Fruit fly (Drosophila melanogaster) whole organism, embryonic: ENCODE data around the gene MP1.

Source experiments
- ATbp ChIP-seq: fragments of 200-800 bp; sonication (Bioruptor generic); optimal IDR thresholded peaks from 2 replicates; lab custom pipeline; 2017; ENCODE audit warnings: missing biosample characterization, mild to moderate bottlenecking, missing genetic modification characterization, missing genetic modification reagents
- BEAF-32 ChIP-seq: fragments of 200-800 bp; sonication (Bioruptor generic); optimal IDR thresholded peaks from 3 replicates; lab custom pipeline; 2017; ENCODE audit warnings: missing biosample characterization, missing genetic modification characterization, mild to moderate bottlenecking, moderate library complexity, missing genetic modification reagents
- Blimp-1 ChIP-seq: fragments of 200-800 bp; sonication (Bioruptor generic); optimal IDR thresholded peaks from 3 replicates; lab custom pipeline; 2018; ENCODE audit warnings: missing biosample characterization, missing genetic modification characterization, mild to moderate bottlenecking, moderate library complexity, missing genetic modification reagents
- CG12659 ChIP-seq: fragments of 200-800 bp; sonication (Bioruptor generic); optimal IDR thresholded peaks from 3 replicates; lab custom pipeline; 2017; ENCODE audit warnings: mild to moderate bottlenecking, missing biosample characterization, missing genetic modification reagents, missing genetic modification characterization
- CG13894 ChIP-seq: fragments of 200-800 bp; sonication (Bioruptor generic); optimal IDR thresholded peaks from 3 replicates; lab custom pipeline; 2018; ENCODE audit warnings: missing biosample characterization, mild to moderate bottlenecking, missing genetic modification characterization, moderate library complexity
- CG1647 ChIP-seq: fragments of 200-800 bp; sonication (Bioruptor generic); optimal IDR thresholded peaks from 3 replicates; lab custom pipeline; 2016; ENCODE audit warnings: missing biosample characterization, missing genetic modification characterization
- CG18476 ChIP-seq: fragments of 200-800 bp; sonication (Bioruptor generic); optimal IDR thresholded peaks from 2 replicates; lab custom pipeline; 2016; ENCODE audit warnings: missing biosample characterization, mild to moderate bottlenecking, missing genetic modification characterization
- CG2712 ChIP-seq: fragments of 200-800 bp; optimal IDR thresholded peaks from 3 replicates; lab custom pipeline; 2019; ENCODE audit warnings: missing biosample characterization, mild to moderate bottlenecking, missing genetic modification characterization, moderate library complexity
- CG34376 ChIP-seq: fragments of 200-800 bp; sonication (Bioruptor generic); optimal IDR thresholded peaks from 2 replicates; lab custom pipeline; 2018; ENCODE audit warnings: missing biosample characterization, mild to moderate bottlenecking, missing genetic modification characterization
- CG3847 ChIP-seq: fragments of 200-800 bp; sonication (Bioruptor generic); IDR thresholded peaks from 2 replicates; pipeline ENCODE4 v1.3.6; 2022; ENCODE audit warnings: missing biosample characterization, missing genetic modification characterization
- CG4282 ChIP-seq: fragments of 200-800 bp; sonication (Bioruptor generic); optimal IDR thresholded peaks from 2 replicates; lab custom pipeline; 2016; ENCODE audit warnings: missing biosample characterization, missing genetic modification characterization
- CG4360 ChIP-seq: fragments of 200-800 bp; sonication (Bioruptor generic); IDR thresholded peaks from 2 replicates; pipeline ENCODE4 v1.3.6; 2022; ENCODE audit warnings: missing biosample characterization, missing genetic modification characterization
- CG4730 ChIP-seq: fragments of 200-800 bp; sonication (Bioruptor generic); IDR thresholded peaks from 2 replicates; pipeline ENCODE4 v1.3.6; 2022; ENCODE audit warnings: missing biosample characterization, missing genetic modification characterization
- D19A ChIP-seq: fragments of 200-800 bp; optimal IDR thresholded peaks from 3 replicates; lab custom pipeline; 2019; ENCODE audit warnings: missing biosample characterization, mild to moderate bottlenecking, missing genetic modification characterization, moderate library complexity
- Deaf1 ChIP-seq: fragments of 200-800 bp; optimal IDR thresholded peaks from 3 replicates; lab custom pipeline; 2019; ENCODE audit warnings: missing biosample characterization, mild to moderate bottlenecking, missing genetic modification characterization, moderate library complexity
- Dref ChIP-seq: fragments of 200-800 bp; sonication (Bioruptor generic); IDR thresholded peaks from 2 replicates; pipeline ENCODE4 v1.3.6; 2022; ENCODE audit warnings: missing biosample characterization, missing genetic modification characterization
- Drgx ChIP-seq: fragments of 200-800 bp; sonication (Bioruptor generic); IDR thresholded peaks from 2 replicates; pipeline ENCODE4 v1.3.6; 2022; ENCODE audit warnings: missing biosample characterization, missing genetic modification characterization
- Hey ChIP-seq: fragments of 200-800 bp; sonication (Bioruptor generic); optimal IDR thresholded peaks from 3 replicates; lab custom pipeline; 2018; ENCODE audit warnings: missing biosample characterization, mild to moderate bottlenecking, missing genetic modification characterization
- Hmr ChIP-seq: fragments of 200-800 bp; sonication (Bioruptor generic); optimal IDR thresholded peaks from 3 replicates; lab custom pipeline; 2017; ENCODE audit warnings: mild to moderate bottlenecking, missing biosample characterization, missing genetic modification reagents, missing genetic modification characterization
- Max ChIP-seq: fragments of 200-800 bp; sonication (Bioruptor generic); optimal IDR thresholded peaks from 2 replicates; lab custom pipeline; 2016; ENCODE audit warnings: missing biosample characterization, mild to moderate bottlenecking, missing genetic modification characterization
- NC2β ChIP-seq: fragments of 200-800 bp; sonication (Bioruptor generic); optimal IDR thresholded peaks from 2 replicates; lab custom pipeline; 2016; ENCODE audit warnings: missing biosample characterization, missing genetic modification characterization
- Oli ChIP-seq: fragments of 200-800 bp; sonication (Bioruptor generic); optimal IDR thresholded peaks from 2 replicates; lab custom pipeline; 2018; ENCODE audit warnings: missing biosample characterization, mild to moderate bottlenecking, missing genetic modification characterization, moderate library complexity
- Pdp1 ChIP-seq, 2 experiments: fragments of 200-800 bp; sonication (Bioruptor generic); optimal IDR thresholded peaks; 3 replicates each; lab custom pipeline; 2016; ENCODE audit warnings: missing biosample characterization in 2 of 2, missing genetic modification characterization in 2 of 2, mild to moderate bottlenecking in 1 of 2, moderate library complexity in 1 of 2
- Stat92E ChIP-seq, 3 experiments: fragments of >200 bp in 2 of 3; fragments of 200-800 bp in 1 of 3; sonication (Bioruptor generic) in 1 of 3; optimal IDR thresholded peaks; 2 replicates each; lab custom pipeline; 2017 to 2019; ENCODE audit warnings: missing biosample characterization in 3 of 3, missing genetic modification characterization in 3 of 3, mild to moderate bottlenecking in 1 of 3, moderate library complexity in 1 of 3
- Usf ChIP-seq: fragments of 200-800 bp; sonication (Bioruptor generic); optimal IDR thresholded peaks from 2 replicates; lab custom pipeline; 2017; ENCODE audit warnings: missing genotype, missing biosample characterization, missing genetic modification characterization
- abd-A ChIP-seq: fragments of 200-800 bp; sonication (Bioruptor generic); optimal IDR thresholded peaks from 3 replicates; lab custom pipeline; 2019; ENCODE audit warnings: missing biosample characterization, mild to moderate bottlenecking, missing genetic modification characterization, moderate library complexity
- amos ChIP-seq: fragments of 200-800 bp; sonication (Bioruptor generic); IDR thresholded peaks from 2 replicates; pipeline ENCODE4 v1.3.6; 2022; ENCODE audit warnings: missing biosample characterization, missing genetic modification characterization; ENCODE audit not compliant: partially characterized antibody
- chinmo ChIP-seq: fragments of 200-800 bp; sonication (Bioruptor generic); IDR thresholded peaks from 4 replicates; pipeline ENCODE4 v1.3.6; 2022; ENCODE audit warnings: missing biosample characterization, missing genetic modification characterization; ENCODE audit not compliant: partially characterized antibody
- emc ChIP-seq: fragments of 200-800 bp; sonication (Bioruptor generic); optimal IDR thresholded peaks from 2 replicates; lab custom pipeline; 2016; ENCODE audit warnings: missing biosample characterization, missing genetic modification characterization
- fd96Cb ChIP-seq: fragments of 200-800 bp; sonication (Bioruptor generic); optimal IDR thresholded peaks from 2 replicates; lab custom pipeline; 2018; ENCODE audit warnings: missing biosample characterization, mild to moderate bottlenecking, missing genetic modification characterization, moderate library complexity
- her ChIP-seq: fragments of 200-800 bp; sonication (Bioruptor generic); optimal IDR thresholded peaks from 2 replicates; lab custom pipeline; 2016; ENCODE audit warnings: missing biosample characterization, missing genetic modification characterization
- onecut ChIP-seq: fragments of 200-800 bp; sonication (Bioruptor generic); IDR thresholded peaks from 2 replicates; pipeline ENCODE4 v1.3.6; 2022; ENCODE audit warnings: missing biosample characterization, missing genetic modification characterization
- org-1 ChIP-seq: fragments of 200-800 bp; sonication (Bioruptor generic); optimal IDR thresholded peaks from 2 replicates; lab custom pipeline; 2017; ENCODE audit warnings: missing biosample characterization, missing genetic modification characterization
- otp ChIP-seq: fragments of 200-800 bp; sonication (Bioruptor generic); IDR thresholded peaks from 3 replicates; pipeline ENCODE4, ENCODE4 v1.3.6; 2022; ENCODE audit warnings: missing biosample characterization, missing genetic modification characterization
- ttk ChIP-seq: fragments of 200-800 bp; sonication (Bioruptor generic); IDR thresholded peaks from 2 replicates; pipeline ENCODE4 v2.1.2; 2022; ENCODE audit warnings: missing biosample characterization, missing genetic modification characterization
- unc-4 ChIP-seq: fragments of 200-800 bp; sonication (Bioruptor generic); IDR thresholded peaks from 2 replicates; pipeline ENCODE4 v1.3.6; 2022; ENCODE audit warnings: missing biosample characterization, missing genetic modification characterization; ENCODE audit not compliant: partially characterized antibody
- zen2 ChIP-seq: fragments of 200-800 bp; sonication (Bioruptor generic); IDR thresholded peaks from 3 replicates; pipeline ENCODE4 v1.3.6; 2022; ENCODE audit warnings: missing biosample characterization, missing genetic modification characterization; ENCODE audit not compliant: partially characterized antibody

Gene MP1

DNA sequence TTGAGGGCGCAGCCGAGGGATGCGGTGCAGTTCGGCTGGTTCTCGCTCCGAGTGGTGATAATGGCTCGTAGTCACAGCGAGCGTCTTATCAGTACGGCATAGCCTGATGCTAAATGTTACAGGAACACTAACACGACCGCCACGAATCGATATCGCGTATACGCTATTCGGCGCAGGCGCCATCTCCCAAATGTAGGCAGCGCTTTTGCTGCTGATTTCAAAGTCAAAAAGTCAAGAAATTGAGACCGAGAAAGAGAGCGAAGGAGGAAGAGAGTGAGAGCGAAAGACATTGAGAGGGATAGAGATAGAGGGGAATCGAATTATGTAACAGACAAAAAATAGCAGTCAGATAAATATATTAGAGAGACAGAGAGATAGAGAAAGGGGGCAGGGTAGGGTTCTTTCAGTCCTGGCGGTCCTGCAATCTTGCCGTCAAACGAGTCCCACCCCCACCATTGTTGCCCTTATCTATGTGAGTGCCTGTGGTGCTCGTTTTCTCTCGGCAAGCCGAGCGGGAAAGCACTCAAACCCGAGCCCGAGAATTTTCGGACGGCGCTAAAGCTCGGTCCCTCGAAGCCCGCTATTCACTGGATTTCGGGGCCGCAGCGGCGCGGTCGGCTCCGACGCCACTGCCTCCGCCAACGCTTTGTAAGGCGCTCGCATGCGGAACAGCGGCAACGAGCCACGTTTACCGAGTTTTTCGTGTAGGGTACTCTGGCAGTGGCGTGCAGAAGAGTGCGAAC is 26.4 kb upstream of the MP1 start (continued):
- TF ChIP-seq Oli (tag; lab: Kevin White, UChicago), result no peak
- no peak for TF ChIP-seq Usf (GFP tag; lab: Kevin White, UChicago)
- TF ChIP-seq Pdp1 (GFP tag; optimal IDR thresholded peaks at IDR 0.05; lab: Kevin White, UChicago), result peak in 1 of 2 experiments; percentile 89
- TF ChIP-seq CG4282, result no peak
- no peak for TF ChIP-seq CG2712
- no peak for TF ChIP-seq CG3847 (GFP tag; lab: Robert Waterston, UW)
- TF ChIP-seq her, result no peak
- TF ChIP-seq Drgx, result no peak
- no peak for TF ChIP-seq ATbp (GFP tag; lab: Kevin White, UChicago)
- no peak for TF ChIP-seq CG4730 (GFP tag; lab: Robert Waterston, UW)
- TF ChIP-seq Deaf1 (tag; lab: Kevin White, UChicago), result peak; percentile 96
- no peak for TF ChIP-seq Max (GFP tag; lab: Kevin White, UChicago)
- TF ChIP-seq Hmr (GFP tag; lab: Kevin White, UChicago), result no peak
- no peak for TF ChIP-seq Blimp-1
- no peak for TF ChIP-seq CG12659 (GFP tag; lab: Kevin White, UChicago)
- TF ChIP-seq D19A (tag; lab: Kevin White, UChicago), result no peak
- no peak for TF ChIP-seq org-1 (GFP tag; lab: Kevin White, UChicago)
- TF ChIP-seq CG4360 (GFP tag; lab: Robert Waterston, UW), result no peak
- no peak for TF ChIP-seq otp (GFP tag; lab: Robert Waterston, UW)

DNA sequence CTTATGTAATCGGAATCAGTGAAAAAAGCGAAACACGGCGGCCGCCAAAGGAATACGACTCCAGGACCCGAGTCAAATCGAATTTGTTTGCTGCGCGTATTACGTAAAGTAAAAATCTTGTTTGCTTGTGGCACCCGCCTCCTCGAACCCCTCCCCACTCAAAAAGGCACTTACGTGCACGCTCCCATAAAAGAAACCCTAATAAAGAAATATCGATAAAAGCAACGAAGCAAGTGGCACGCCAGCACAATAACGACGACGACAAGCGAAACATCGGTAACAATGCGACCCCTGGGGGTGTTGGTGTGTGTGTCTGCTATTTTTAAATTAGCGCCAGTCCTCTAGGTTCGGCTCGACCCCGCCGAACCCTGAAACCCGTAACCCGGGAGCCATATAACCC is 25.5 kb upstream of the MP1 start:
- peak; percentile 88 for TF ChIP-seq abd-A (tag; lab: Kevin White, UChicago)
- peak; percentile 56 for TF ChIP-seq onecut (GFP tag; lab: Robert Waterston, UW)
- peak; percentile 61 for TF ChIP-seq CG13894 (tag; lab: Kevin White, UChicago)
- no peak for TF ChIP-seq CG18476 (GFP tag; lab: Kevin White, UChicago)
- TF ChIP-seq BEAF-32 (GFP tag; lab: Kevin White, UChicago), result peak; percentile 10
- no peak for TF ChIP-seq CG1647 (GFP tag; lab: Kevin White, UChicago)
- no peak for TF ChIP-seq NC2β
- no peak for TF ChIP-seq ttk (GFP tag; lab: Robert Waterston, UW)
- peak in 1 of 2 experiments; percentile 75 for TF ChIP-seq Pdp1 (GFP tag; optimal IDR thresholded peaks at IDR 0.05; lab: Kevin White, UChicago)
- TF ChIP-seq amos (GFP tag; lab: Robert Waterston, UW), result peak; percentile 27; the same call in 1 of the 2 replicates
- TF ChIP-seq unc-4 (GFP tag; lab: Robert Waterston, UW), result 0 out of 2 replicates have a peak, but pooled peaks have one; percentile 12
- peak; percentile 42 for TF ChIP-seq Hey
- no peak for TF ChIP-seq CG34376
- TF ChIP-seq chinmo, result 0 out of 4 replicates have a peak, but pooled peaks have one; percentile 6
- TF ChIP-seq fd96Cb (tag; lab: Kevin White, UChicago), result no peak
- no peak for TF ChIP-seq emc (GFP tag; lab: Kevin White, UChicago)
- no peak for TF ChIP-seq Stat92E (GFP tag; optimal IDR thresholded peaks at IDR 0.05; lab: Kevin White, UChicago)
- 0 out of 3 replicates have a peak, but pooled peaks have one; percentile 32 for TF ChIP-seq zen2 (GFP tag; lab: Robert Waterston, UW)
- peak; percentile 30; the same call in 1 of the 2 replicates for TF ChIP-seq Dref (GFP tag; lab: Robert Waterston, UW)
- TF ChIP-seq, all 482 proteins: peak for 11
